Fruit fly (Drosophila melanogaster) whole organism, larva: ENCODE measurements around the gene CARPB.

Experiments
- noc ChIP-seq: fragments of 200-800 bp; sonication (Bioruptor generic); optimal IDR thresholded peaks from 3 replicates; lab custom pipeline; 2019; ENCODE audit warnings: missing biosample characterization, mild to moderate bottlenecking, missing genetic modification characterization, moderate library complexity

Gene CARPB

dm6 chrX:9782923-9783322, at the start of gene CARPB:
CARPB (plus strand) TSS chrX:9783223.
- no peak for TF ChIP-seq noc (tag; lab: Kevin White, UChicago)

- no peak for TF ChIP-seq noc (tag; lab: Kevin White, UChicago)
Measured at dm6 chrX:9734808-9735207, 48.2 kb upstream of the CARPB start.

DNA sequence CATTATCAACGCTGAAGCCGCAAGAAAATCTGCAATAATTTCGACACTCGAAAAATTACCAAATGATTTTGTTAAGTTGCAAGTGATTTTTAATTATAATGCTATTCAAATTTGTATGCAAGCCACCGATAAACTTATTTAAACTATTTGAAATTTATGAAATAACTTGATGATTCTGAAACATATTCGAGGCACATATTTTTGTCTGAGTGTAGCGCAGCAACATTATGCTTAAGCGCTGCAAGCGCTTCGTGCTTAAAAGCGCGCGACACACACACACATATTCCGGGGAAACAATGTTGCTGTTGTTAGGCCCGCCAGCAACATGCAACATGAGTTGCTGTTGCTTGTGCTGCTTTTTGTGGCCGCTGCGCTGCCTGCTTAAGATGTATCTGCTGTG, 44.5 kb upstream of the CARPB start:
- no peak for TF ChIP-seq noc (tag; lab: Kevin White, UChicago)

dm6 chrX:9740269-9740668, 42.8 kb upstream of the CARPB start:
- no peak for TF ChIP-seq noc (tag; lab: Kevin White, UChicago)

- no peak for TF ChIP-seq noc (tag; lab: Kevin White, UChicago)
Measured at dm6 chrX:9742084-9742483, 40.9 kb upstream of the CARPB start.

dm6 chrX:9744034-9744673, 38.9 kb upstream of the CARPB start:
- no peak for TF ChIP-seq noc (tag; lab: Kevin White, UChicago)

DNA sequence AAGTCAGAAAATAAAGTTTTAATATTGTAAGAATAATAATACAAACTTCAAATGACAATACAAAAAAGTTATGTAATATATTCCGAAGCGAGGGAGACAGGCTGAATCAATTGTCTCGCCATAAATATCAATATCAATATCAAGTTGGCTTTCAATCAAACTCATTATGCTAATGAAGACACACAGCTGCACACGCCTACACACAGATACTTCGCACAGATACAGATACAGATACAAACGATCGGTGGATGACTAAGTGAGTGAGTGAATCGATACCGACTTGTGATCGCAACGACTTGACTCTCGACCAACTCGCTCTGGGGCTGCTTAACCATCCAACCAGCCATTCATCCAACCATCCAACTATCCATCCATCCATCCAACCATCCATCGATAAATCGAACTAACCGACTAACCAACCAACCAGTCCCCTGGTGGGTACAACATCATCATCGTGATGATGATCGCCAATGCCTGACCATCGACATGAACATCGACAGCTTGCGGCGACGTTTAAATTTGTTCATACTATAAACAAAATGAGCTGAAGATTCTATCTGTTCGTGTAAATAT, 38.3 kb upstream of the CARPB start:
- no peak for TF ChIP-seq noc (tag; lab: Kevin White, UChicago)

dm6 chrX:9747503-9747902, 35.5 kb upstream of the CARPB start:
- no peak for TF ChIP-seq noc (tag; lab: Kevin White, UChicago)

DNA sequence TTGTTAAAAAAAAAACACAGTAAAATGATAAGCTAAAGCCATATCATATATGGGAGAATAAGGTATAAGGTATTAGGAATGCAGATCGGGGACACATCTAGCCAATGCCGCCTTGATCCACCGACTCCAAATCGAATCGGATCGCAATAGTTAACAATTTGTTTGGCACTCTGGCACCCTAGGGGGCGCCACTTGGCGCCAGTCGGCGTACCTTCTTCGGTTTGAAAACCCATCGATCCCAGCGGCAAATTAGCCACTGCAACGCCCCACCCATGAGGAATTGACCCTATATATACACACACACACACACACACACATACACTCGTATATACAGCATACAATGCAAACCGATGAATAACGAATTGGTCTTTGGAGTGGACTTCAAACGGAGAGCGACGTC, 33.7 kb upstream of the CARPB start:
- TF ChIP-seq noc (tag; lab: Kevin White, UChicago) = no peak

- no peak for TF ChIP-seq noc (tag; lab: Kevin White, UChicago)
Measured at dm6 chrX:9749745-9750144, 33.3 kb upstream of the CARPB start.

DNA sequence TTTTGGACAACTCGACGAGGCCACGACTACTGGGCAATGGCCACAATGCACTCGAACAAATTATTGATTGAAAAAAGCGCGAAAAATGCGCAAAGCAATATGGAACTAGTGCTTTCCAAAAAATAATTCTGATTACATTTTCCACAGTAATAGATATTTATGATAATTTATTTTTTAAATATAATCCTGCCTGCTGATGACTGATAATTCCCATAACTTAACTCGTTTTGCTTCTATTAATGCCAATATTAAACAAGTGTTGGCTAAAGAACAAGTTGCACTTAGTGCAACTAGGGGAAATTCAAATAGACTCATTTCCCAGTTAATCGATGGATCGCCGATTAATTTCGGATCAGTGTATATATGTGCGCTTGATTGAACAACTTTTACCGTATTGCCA, 31.6 kb upstream of the CARPB start:
- TF ChIP-seq noc (tag; lab: Kevin White, UChicago) = no peak

dm6 chrX:9753353-9753752, 29.7 kb upstream of the CARPB start:
- TF ChIP-seq noc (tag; lab: Kevin White, UChicago) = no peak

dm6 chrX:9754474-9754873, 28.5 kb upstream of the CARPB start:
- no peak for TF ChIP-seq noc (tag; lab: Kevin White, UChicago)

DNA sequence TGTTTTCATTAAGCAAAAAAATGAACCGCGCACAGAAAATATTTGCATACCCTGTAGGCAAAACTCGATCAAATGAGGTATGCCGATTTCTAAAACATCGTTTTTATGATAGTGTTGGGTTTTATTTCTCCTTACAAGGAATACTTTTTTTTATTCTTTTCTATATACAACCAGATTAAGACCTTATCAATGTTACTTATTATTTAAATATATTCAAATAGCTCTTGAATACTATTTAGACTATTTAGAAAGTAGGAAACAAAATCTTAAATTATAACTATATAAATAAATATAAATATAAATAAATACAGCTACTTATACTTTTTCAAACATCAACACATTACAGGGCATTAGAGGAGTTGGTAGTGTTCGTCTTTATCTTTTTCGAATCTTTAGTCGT, 25.0 kb upstream of the CARPB start:
- no peak for TF ChIP-seq noc (tag; lab: Kevin White, UChicago)

dm6 chrX:9765565-9765964, 17.5 kb upstream of the CARPB start:
- no peak for TF ChIP-seq noc (tag; lab: Kevin White, UChicago)

dm6 chrX:9771084-9771483, 11.9 kb upstream of the CARPB start:
- TF ChIP-seq noc (tag; lab: Kevin White, UChicago) = no peak

DNA sequence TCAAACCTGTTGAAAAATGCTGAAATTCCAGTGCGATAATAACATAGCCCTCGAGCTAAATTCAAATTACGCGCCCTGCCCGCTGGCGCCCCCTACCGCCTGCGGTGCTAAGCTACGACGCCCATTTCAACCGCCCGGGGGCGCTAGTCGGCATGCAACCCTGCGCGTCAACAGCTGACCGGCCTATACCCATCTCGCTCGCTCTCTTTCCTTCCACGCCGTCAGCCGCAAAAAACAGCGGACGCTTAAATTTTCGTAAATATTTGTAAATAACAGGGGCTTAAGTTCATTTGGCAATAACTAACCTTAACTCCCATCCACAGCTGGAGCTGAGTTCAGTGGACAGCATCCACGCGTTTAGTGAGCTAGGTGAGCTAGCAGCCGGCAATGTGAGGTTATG, 4.5 kb upstream of the CARPB start, which contains the start of gene CG1354:
Gene CG1354 (plus strand): TSS at position 198 of the 400 bp plus-strand sequence.
- no peak for TF ChIP-seq noc (tag; lab: Kevin White, UChicago)
